Fruit fly (Drosophila melanogaster) whole organism, embryonic: ENCODE measurements around the gene Syt12.

Experiments used
- Adf1 ChIP-seq: fragments of 200-800 bp; sonication (Bioruptor generic); IDR thresholded peaks from 2 replicates; pipeline ENCODE4 v1.3.6; 2022; ENCODE audit warnings: missing biosample characterization, missing genetic modification characterization
- Blimp-1 ChIP-seq: fragments of 200-800 bp; sonication (Bioruptor generic); optimal IDR thresholded peaks from 3 replicates; lab custom pipeline; 2018; ENCODE audit warnings: missing biosample characterization, missing genetic modification characterization, mild to moderate bottlenecking, moderate library complexity, missing genetic modification reagents
- CG11723 ChIP-seq: fragments of 200-800 bp; sonication (Bioruptor generic); optimal IDR thresholded peaks from 2 replicates; lab custom pipeline; 2017; ENCODE audit warnings: missing biosample characterization, mild to moderate bottlenecking, missing genetic modification characterization
- CG15269 ChIP-seq: fragments of 200-800 bp; sonication (Bioruptor generic); optimal IDR thresholded peaks from 2 replicates; lab custom pipeline; 2018; ENCODE audit warnings: missing biosample characterization, mild to moderate bottlenecking, missing genetic modification characterization, moderate library complexity
- CG1602 ChIP-seq: fragments of 200-800 bp; sonication (Bioruptor generic); optimal IDR thresholded peaks from 3 replicates; lab custom pipeline; 2016; ENCODE audit warnings: missing biosample characterization, missing genetic modification characterization
- CG17186 ChIP-seq: fragments of 200-800 bp; sonication (Bioruptor generic); optimal IDR thresholded peaks from 3 replicates; lab custom pipeline; 2017; ENCODE audit warnings: missing biosample characterization, missing genetic modification reagents, missing genetic modification characterization
- CG18476 ChIP-seq: fragments of 200-800 bp; sonication (Bioruptor generic); optimal IDR thresholded peaks from 2 replicates; lab custom pipeline; 2016; ENCODE audit warnings: missing biosample characterization, mild to moderate bottlenecking, missing genetic modification characterization
- CG2199 ChIP-seq: fragments of 200-800 bp; sonication (Bioruptor generic); IDR thresholded peaks from 3 replicates; pipeline ENCODE4 v1.3.6; 2022; ENCODE audit warnings: missing biosample characterization, missing genetic modification characterization
- CG2889 ChIP-seq: fragments of 200-800 bp; sonication (Bioruptor generic); IDR thresholded peaks from 3 replicates; pipeline ENCODE4 v1.3.6; 2022; ENCODE audit warnings: missing biosample characterization, missing genetic modification characterization
- CG3407 ChIP-seq: fragments of 200-800 bp; sonication (Bioruptor generic); optimal IDR thresholded peaks from 2 replicates; lab custom pipeline; 2018; ENCODE audit warnings: missing biosample characterization, mild to moderate bottlenecking, missing genetic modification characterization
- CG3995 ChIP-seq: fragments of 200-800 bp; sonication (Bioruptor generic); optimal IDR thresholded peaks from 3 replicates; lab custom pipeline; 2016; ENCODE audit warnings: missing biosample characterization, missing genetic modification characterization
- CG4360 ChIP-seq: fragments of 200-800 bp; sonication (Bioruptor generic); IDR thresholded peaks from 2 replicates; pipeline ENCODE4 v1.3.6; 2022; ENCODE audit warnings: missing biosample characterization, missing genetic modification characterization
- CG43689 ChIP-seq: fragments of 200-800 bp; sonication (Bioruptor generic); IDR thresholded peaks from 2 replicates; pipeline ENCODE4 v1.3.6; 2022; ENCODE audit warnings: missing biosample characterization, missing genetic modification characterization
- CG4707 ChIP-seq: fragments of 200-800 bp; sonication (Bioruptor generic); optimal IDR thresholded peaks from 2 replicates; lab custom pipeline; 2018; ENCODE audit warnings: missing biosample characterization, mild to moderate bottlenecking, missing genetic modification characterization, moderate library complexity
- CG6175 ChIP-seq: fragments of 200-800 bp; sonication (Bioruptor generic); IDR thresholded peaks from 3 replicates; pipeline ENCODE4 v1.3.6; 2022; ENCODE audit warnings: missing biosample characterization, missing genetic modification characterization
- CG6683 ChIP-seq: fragments of 200-800 bp; sonication (Bioruptor generic); optimal IDR thresholded peaks from 2 replicates; lab custom pipeline; 2017; ENCODE audit warnings: missing biosample characterization, mild to moderate bottlenecking, missing genetic modification characterization, missing genetic modification reagents
- CG8359 ChIP-seq: fragments of 200-800 bp; sonication (Bioruptor generic); optimal IDR thresholded peaks from 2 replicates; lab custom pipeline; 2017; ENCODE audit warnings: missing biosample characterization, mild to moderate bottlenecking, missing genetic modification characterization, borderline replicate concordance
- CG9727 ChIP-seq: fragments of 200-800 bp; sonication (Bioruptor generic); optimal IDR thresholded peaks from 3 replicates; lab custom pipeline; 2017; ENCODE audit warnings: missing biosample characterization, mild to moderate bottlenecking, missing genetic modification characterization
- CG9797 ChIP-seq: fragments of 200-800 bp; sonication (Bioruptor generic); optimal IDR thresholded peaks from 3 replicates; lab custom pipeline; 2018; ENCODE audit warnings: missing biosample characterization, mild to moderate bottlenecking, missing genetic modification characterization
- CG9817 ChIP-seq: fragments of 200-800 bp; sonication (Bioruptor generic); optimal IDR thresholded peaks from 2 replicates; lab custom pipeline; 2018; ENCODE audit warnings: missing biosample characterization, mild to moderate bottlenecking, missing genetic modification characterization, moderate library complexity
- CTCF ChIP-seq: fragments of 200-800 bp; sonication (Bioruptor generic); optimal IDR thresholded peaks from 2 replicates; lab custom pipeline; 2017; ENCODE audit warnings: missing biosample characterization, mild to moderate bottlenecking, missing genetic modification characterization, moderate library complexity
- Chrac-16 ChIP-seq: fragments of 200-800 bp; sonication (Bioruptor generic); optimal IDR thresholded peaks from 3 replicates; lab custom pipeline; 2016; ENCODE audit warnings: missing biosample characterization, missing genetic modification characterization
- D19A ChIP-seq: fragments of 200-800 bp; optimal IDR thresholded peaks from 3 replicates; lab custom pipeline; 2019; ENCODE audit warnings: missing biosample characterization, mild to moderate bottlenecking, missing genetic modification characterization, moderate library complexity
- D19B ChIP-seq: fragments of 200-800 bp; sonication (Bioruptor generic); optimal IDR thresholded peaks from 2 replicates; lab custom pipeline; 2017; ENCODE audit warnings: missing biosample characterization, mild to moderate bottlenecking, missing genetic modification characterization
- Dbx ChIP-seq: fragments of 200-800 bp; sonication (Bioruptor generic); IDR thresholded peaks from 3 replicates; pipeline ENCODE4 v1.3.6; 2022; ENCODE audit warnings: missing biosample characterization, missing genetic modification characterization
- HLH4C ChIP-seq: fragments of 200-800 bp; sonication (Bioruptor generic); IDR thresholded peaks from 3 replicates; pipeline ENCODE4 v1.3.6; 2022; ENCODE audit warnings: missing biosample characterization, missing genetic modification characterization; ENCODE audit not compliant: partially characterized antibody
- Hmr ChIP-seq: fragments of 200-800 bp; sonication (Bioruptor generic); optimal IDR thresholded peaks from 3 replicates; lab custom pipeline; 2017; ENCODE audit warnings: mild to moderate bottlenecking, missing biosample characterization, missing genetic modification reagents, missing genetic modification characterization
- Mad ChIP-seq: fragments of 200-800 bp; sonication (Bioruptor generic); optimal IDR thresholded peaks from 2 replicates; lab custom pipeline; 2016; ENCODE audit warnings: missing biosample characterization, missing genetic modification characterization
- Nf-YC ChIP-seq: fragments of 200-800 bp; optimal IDR thresholded peaks from 3 replicates; lab custom pipeline; 2019; ENCODE audit warnings: missing biosample characterization, mild to moderate bottlenecking, missing genetic modification characterization, moderate library complexity
- Sox102F ChIP-seq: fragments of 200-800 bp; sonication (Bioruptor generic); optimal IDR thresholded peaks from 2 replicates; lab custom pipeline; 2018; ENCODE audit warnings: missing biosample characterization, mild to moderate bottlenecking, missing genetic modification characterization, moderate library complexity
- Sry-δ ChIP-seq: fragments of 200-800 bp; sonication (Bioruptor generic); optimal IDR thresholded peaks from 2 replicates; lab custom pipeline; 2016; ENCODE audit warnings: missing biosample characterization, missing genetic modification characterization
- Taf1 ChIP-seq: fragments of 200-800 bp; sonication (Bioruptor generic); IDR thresholded peaks from 2 replicates; pipeline ENCODE4 v1.3.6; 2022; ENCODE audit warnings: missing biosample characterization, missing genetic modification characterization
- Usf ChIP-seq: fragments of 200-800 bp; sonication (Bioruptor generic); optimal IDR thresholded peaks from 2 replicates; lab custom pipeline; 2017; ENCODE audit warnings: missing genotype, missing biosample characterization, missing genetic modification characterization
- ab ChIP-seq: fragments of 200-800 bp; sonication (Bioruptor generic); optimal IDR thresholded peaks from 2 replicates; lab custom pipeline; 2016; ENCODE audit warnings: missing biosample characterization, missing genetic modification characterization
- chif ChIP-seq, 2 experiments: fragments of 200-800 bp; sonication (Bioruptor generic); optimal IDR thresholded peaks; 3 replicates each; lab custom pipeline; 2016; ENCODE audit warnings: missing biosample characterization in 2 of 2, missing genetic modification characterization in 2 of 2
- dati ChIP-seq: fragments of 200-800 bp; sonication (Bioruptor generic); IDR thresholded peaks from 2 replicates; pipeline ENCODE4 v1.3.6; 2022; ENCODE audit warnings: missing biosample characterization, missing genetic modification characterization
- ems ChIP-seq: fragments of 200-800 bp; sonication (Bioruptor generic); optimal IDR thresholded peaks from 3 replicates; lab custom pipeline; 2016; ENCODE audit warnings: missing biosample characterization, missing genetic modification characterization
- gce ChIP-seq: fragments of 200-800 bp; sonication (Bioruptor generic); IDR thresholded peaks from 3 replicates; pipeline ENCODE4 v1.3.6; 2022; ENCODE audit warnings: missing biosample characterization, missing genetic modification characterization
- gcm ChIP-seq: fragments of 200-800 bp; sonication (Bioruptor generic); optimal IDR thresholded peaks from 2 replicates; lab custom pipeline; 2019; ENCODE audit warnings: missing biosample characterization, mild to moderate bottlenecking, missing genetic modification characterization, moderate library complexity
- gro ChIP-seq: fragments of 200-800 bp; sonication (Bioruptor generic); optimal IDR thresholded peaks from 2 replicates; lab custom pipeline; 2016; ENCODE audit warnings: missing biosample characterization, missing genetic modification characterization
- jumu ChIP-seq: fragments of 200-800 bp; sonication (Bioruptor generic); optimal IDR thresholded peaks from 3 replicates; lab custom pipeline; 2016; ENCODE audit warnings: missing biosample characterization, missing genetic modification characterization
- luna ChIP-seq: fragments of 200-800 bp; sonication (Bioruptor generic); optimal IDR thresholded peaks from 2 replicates; lab custom pipeline; 2016; ENCODE audit warnings: missing biosample characterization, missing genetic modification characterization
- pan ChIP-seq, 4 experiments: fragments of >200 bp in 3 of 4; fragments of 200-800 bp in 1 of 4; sonication (Bioruptor generic) in 1 of 4; optimal IDR thresholded peaks in 3 of 4; IDR thresholded peaks in 1 of 4; 2 replicates each; pipeline versions ENCODE4 v1.3.6 to Lab custom; 2017 to 2022; ENCODE audit warnings: missing biosample characterization in 2 of 4, missing genetic modification characterization in 2 of 4, mixed read lengths in 1 of 4
- shn ChIP-seq: fragments of 200-800 bp; sonication (Bioruptor generic); optimal IDR thresholded peaks from 3 replicates; lab custom pipeline; 2016; ENCODE audit warnings: missing biosample characterization, missing genetic modification characterization
- sim ChIP-seq: fragments of 200-800 bp; sonication (Bioruptor generic); IDR thresholded peaks from 2 replicates; pipeline ENCODE4 v1.3.6; 2022; ENCODE audit warnings: missing biosample characterization, missing genetic modification characterization
- slbo ChIP-seq: fragments of 200-800 bp; sonication (Bioruptor generic); IDR thresholded peaks from 2 replicates; pipeline ENCODE4 v1.3.6; 2022; ENCODE audit warnings: missing biosample characterization, missing genetic modification characterization
- toy ChIP-seq: fragments of 200-800 bp; sonication (Bioruptor generic); IDR thresholded peaks from 2 replicates; pipeline ENCODE4 v1.3.6; 2022; ENCODE audit warnings: missing biosample characterization, missing genetic modification characterization
- trh ChIP-seq: fragments of 200-800 bp; sonication (Bioruptor generic); optimal IDR thresholded peaks from 2 replicates; lab custom pipeline; 2016; ENCODE audit warnings: missing biosample characterization, missing genetic modification characterization
- wdn ChIP-seq: fragments of 200-800 bp; sonication (Bioruptor generic); IDR thresholded peaks from 2 replicates; pipeline ENCODE4 v1.3.6; 2022; ENCODE audit warnings: missing biosample characterization, missing genetic modification characterization
- zen2 ChIP-seq: fragments of 200-800 bp; sonication (Bioruptor generic); IDR thresholded peaks from 3 replicates; pipeline ENCODE4 v1.3.6; 2022; ENCODE audit warnings: missing biosample characterization, missing genetic modification characterization; ENCODE audit not compliant: partially characterized antibody

Gene Syt12

DNA sequence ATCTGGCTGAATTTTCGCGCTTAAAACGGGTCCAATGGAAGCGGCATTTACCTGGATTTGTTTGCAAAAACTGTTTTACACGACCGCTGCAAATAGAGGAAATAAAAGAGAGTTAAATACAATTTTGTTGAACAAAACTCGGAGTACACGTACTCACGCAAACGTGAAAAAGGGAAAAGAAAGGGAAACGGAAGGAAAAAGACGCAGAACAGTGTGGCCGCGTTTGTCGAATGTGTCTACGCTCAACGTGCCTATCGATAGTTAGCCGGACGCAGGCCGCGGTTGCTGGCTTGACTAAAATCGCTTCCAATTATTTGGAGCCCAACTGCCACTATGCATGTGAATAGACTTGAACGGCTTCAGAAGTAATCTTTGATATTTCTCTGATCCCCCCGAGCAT lies 21.6 kb upstream of the Syt12 start, which contains the start of gene RpS15Aa (continued):
- TF ChIP-seq CG8359 (GFP tag; lab: Kevin White, UChicago) (peak; percentile 38), CTCF (peak; percentile 61), pan (optimal IDR thresholded peaks at IDR 0.05; lab: Kevin White, UChicago) (no peak), pan (GFP tag; optimal IDR thresholded peaks at IDR 0.05 in 1 of 2, IDR thresholded peaks at IDR 0.05 in 1 of 2) (peak in 1 of 2 experiments; percentile 85), Adf1 (GFP tag; lab: Robert Waterston, UW) (peak; percentile 39), Chrac-16 (GFP tag; lab: Kevin White, UChicago) (no peak), zen2 (GFP tag; lab: Robert Waterston, UW) (no peak), CG18476 (no peak), CG9727 (GFP tag; lab: Kevin White, UChicago) (peak; percentile 81), D19A (tag; lab: Kevin White, UChicago) (peak; percentile 16), CG11723 (peak; percentile 61), gro (GFP tag; lab: Kevin White, UChicago) (peak; percentile 14), toy (GFP tag; lab: Robert Waterston, UW) (0 out of 2 replicates have a peak, but pooled peaks have one; percentile 44), CG2199 (GFP tag; lab: Robert Waterston, UW) (peak; percentile 89), gcm (GFP tag; lab: Kevin White, UChicago) (peak; percentile 63), CG9817 (peak; percentile 81), CG2889 (GFP tag; lab: Robert Waterston, UW) (peak; percentile 54; the same call in 1 of the 3 replicates), Hmr (peak; percentile 84), D19B (peak; percentile 55), Dbx (GFP tag; lab: Robert Waterston, UW) (peak; percentile 89), ems (peak; percentile 39), Usf (GFP tag; lab: Kevin White, UChicago) (peak; percentile 74), trh (GFP tag; lab: Kevin White, UChicago) (peak; percentile 62), CG1602 (GFP tag; lab: Kevin White, UChicago) (peak; percentile 44), CG3995 (GFP tag; lab: Kevin White, UChicago) (peak; percentile 68), Blimp-1 (GFP tag; lab: Kevin White, UChicago) (peak; percentile 22), CG4360 (GFP tag; lab: Robert Waterston, UW) (peak; percentile 20; the same call in 1 of the 2 replicates), CG43689 (GFP tag; lab: Robert Waterston, UW) (no peak; the same call in none of the 2 replicates), CG9797 (GFP tag; lab: Kevin White, UChicago) (peak; percentile 60), Mad (peak; percentile 81), ab (GFP tag; lab: Kevin White, UChicago) (no peak), Sry-δ (GFP tag; lab: Kevin White, UChicago) (peak; percentile 76), dati (GFP tag; lab: Robert Waterston, UW) (0 out of 2 replicates have a peak, but pooled peaks have one; percentile 39), slbo (GFP tag; lab: Robert Waterston, UW) (peak; percentile 83), wdn (GFP tag; lab: Robert Waterston, UW) (peak; percentile 57; the same call in 1 of the 2 replicates), CG6175 (GFP tag; lab: Robert Waterston, UW) (peak; percentile 75; the same call in 2 of the 3 replicates), chif (GFP tag; optimal IDR thresholded peaks at IDR 0.05; lab: Kevin White, UChicago) (peak; percentile 50 to 77), CG6683 (GFP tag; lab: Kevin White, UChicago) (peak; percentile 23), jumu (GFP tag; lab: Kevin White, UChicago) (peak; percentile 45), Nf-YC (tag; lab: Kevin White, UChicago) (peak; percentile 38), HLH4C (GFP tag; lab: Robert Waterston, UW) (0 out of 3 replicates have a peak, but pooled peaks have one; percentile 9), CG17186 (GFP tag; lab: Kevin White, UChicago) (peak; percentile 47), CG3407 (GFP tag; lab: Kevin White, UChicago) (peak; percentile 47), CG15269 (tag; lab: Kevin White, UChicago) (peak; percentile 56), Sox102F (GFP tag; lab: Kevin White, UChicago) (no peak), Taf1 (GFP tag; lab: Robert Waterston, UW) (peak; percentile 33; the same call in 1 of the 2 replicates), gce (GFP tag; lab: Robert Waterston, UW) (peak; percentile 85), shn (GFP tag; lab: Kevin White, UChicago) (peak; percentile 65), sim (GFP tag; lab: Robert Waterston, UW) (no peak; the same call in 1 of the 2 replicates), luna (GFP tag; lab: Kevin White, UChicago) (peak; percentile 76), CG4707 (GFP tag; lab: Kevin White, UChicago) (peak; percentile 66)
